Fruit fly (Drosophila melanogaster) whole organism, embryonic: Measurements from ENCODE around the gene CG31549.

ENCODE experiments used
- Atf-2 ChIP-seq: fragments of 200-800 bp; sonication (Bioruptor generic); optimal IDR thresholded peaks from 2 replicates; lab custom pipeline; 2016; ENCODE audit warnings: missing biosample characterization, missing genetic modification characterization
- CG10267 ChIP-seq: fragments of 200-800 bp; sonication (Bioruptor generic); optimal IDR thresholded peaks from 2 replicates; lab custom pipeline; 2018; ENCODE audit warnings: missing biosample characterization, mild to moderate bottlenecking, missing genetic modification characterization, moderate library complexity
- CG10462 ChIP-seq: fragments of 200-800 bp; sonication (Bioruptor generic); optimal IDR thresholded peaks from 2 replicates; lab custom pipeline; 2016; ENCODE audit warnings: missing biosample characterization, missing genetic modification characterization
- CG12236 ChIP-seq: fragments of 200-800 bp; sonication (Bioruptor generic); optimal IDR thresholded peaks from 2 replicates; lab custom pipeline; 2016; ENCODE audit warnings: missing biosample characterization, missing genetic modification characterization
- CG1233 ChIP-seq: fragments of 200-800 bp; sonication (Bioruptor generic); optimal IDR thresholded peaks from 4 replicates; lab custom pipeline; 2018; ENCODE audit warnings: missing biosample characterization, mild to moderate bottlenecking, missing genetic modification characterization
- CG15269 ChIP-seq: fragments of 200-800 bp; sonication (Bioruptor generic); optimal IDR thresholded peaks from 2 replicates; lab custom pipeline; 2018; ENCODE audit warnings: missing biosample characterization, mild to moderate bottlenecking, missing genetic modification characterization, moderate library complexity
- CG1529 ChIP-seq: fragments of 200-800 bp; sonication (Bioruptor generic); optimal IDR thresholded peaks from 3 replicates; lab custom pipeline; 2018; ENCODE audit warnings: missing biosample characterization, missing genetic modification characterization
- CG17186 ChIP-seq: fragments of 200-800 bp; sonication (Bioruptor generic); optimal IDR thresholded peaks from 3 replicates; lab custom pipeline; 2017; ENCODE audit warnings: missing biosample characterization, missing genetic modification reagents, missing genetic modification characterization
- CG17385 ChIP-seq: fragments of 200-800 bp; sonication (Bioruptor generic); optimal IDR thresholded peaks from 3 replicates; lab custom pipeline; 2018; ENCODE audit warnings: missing biosample characterization, mild to moderate bottlenecking, missing genetic modification characterization
- CG1832 ChIP-seq: fragments of 200-800 bp; sonication (Bioruptor generic); optimal IDR thresholded peaks from 2 replicates; lab custom pipeline; 2017; ENCODE audit warnings: missing biosample characterization, mild to moderate bottlenecking, missing genetic modification characterization, inconsistent platforms
- CG18599 ChIP-seq: fragments of 200-800 bp; sonication (Bioruptor generic); optimal IDR thresholded peaks from 3 replicates; lab custom pipeline; 2017; ENCODE audit warnings: missing biosample characterization, missing genetic modification characterization, mild to moderate bottlenecking, moderate library complexity, missing genetic modification reagents
- CG30020 ChIP-seq: fragments of 200-800 bp; optimal IDR thresholded peaks from 2 replicates; lab custom pipeline; 2019; ENCODE audit warnings: missing biosample characterization, mild to moderate bottlenecking, missing genetic modification characterization, moderate library complexity
- CG33213 ChIP-seq: fragments of 200-800 bp; sonication (Bioruptor generic); optimal IDR thresholded peaks from 3 replicates; lab custom pipeline; 2016; ENCODE audit warnings: missing biosample characterization, missing genetic modification characterization
- CG3847 ChIP-seq: fragments of 200-800 bp; sonication (Bioruptor generic); IDR thresholded peaks from 2 replicates; pipeline ENCODE4 v1.3.6; 2022; ENCODE audit warnings: missing biosample characterization, missing genetic modification characterization
- CG3995 ChIP-seq: fragments of 200-800 bp; sonication (Bioruptor generic); optimal IDR thresholded peaks from 3 replicates; lab custom pipeline; 2016; ENCODE audit warnings: missing biosample characterization, missing genetic modification characterization
- CG4328 ChIP-seq: fragments of 200-800 bp; sonication (Bioruptor generic); optimal IDR thresholded peaks from 3 replicates; lab custom pipeline; 2017; ENCODE audit warnings: missing biosample characterization, missing genetic modification reagents, missing genetic modification characterization
- CG4617 ChIP-seq: fragments of 200-800 bp; sonication (Bioruptor generic); optimal IDR thresholded peaks from 3 replicates; lab custom pipeline; 2016; ENCODE audit warnings: missing biosample characterization, missing genetic modification characterization, borderline replicate concordance
- CG5180 ChIP-seq: fragments of 200-800 bp; sonication (Bioruptor generic); optimal IDR thresholded peaks from 3 replicates; lab custom pipeline; 2017; ENCODE audit warnings: missing biosample characterization, missing genetic modification characterization, mild to moderate bottlenecking, moderate library complexity, missing genetic modification reagents
- CG6689 ChIP-seq: fragments of 200-800 bp; sonication (Bioruptor generic); IDR thresholded peaks from 2 replicates; pipeline ENCODE4 v1.3.6; 2022; ENCODE audit warnings: missing biosample characterization, missing genetic modification characterization
- CG7987 ChIP-seq: fragments of 200-800 bp; sonication (Bioruptor generic); optimal IDR thresholded peaks from 2 replicates; lab custom pipeline; 2018; ENCODE audit warnings: missing biosample characterization, mild to moderate bottlenecking, missing genetic modification characterization, moderate library complexity
- CG8290 ChIP-seq, 3 experiments: fragments of 200-800 bp; sonication (Bioruptor generic); optimal IDR thresholded peaks; 2 replicates each; lab custom pipeline; 2016 to 2019; ENCODE audit warnings: missing biosample characterization in 3 of 3, missing genetic modification characterization in 3 of 3, mild to moderate bottlenecking in 2 of 3, moderate library complexity in 1 of 3
- CG9215 ChIP-seq: fragments of 200-800 bp; sonication (Bioruptor generic); IDR thresholded peaks from 2 replicates; pipeline ENCODE4 v1.3.6; 2022; ENCODE audit warnings: missing biosample characterization, missing genetic modification characterization
- Dad ChIP-seq: fragments of 200-800 bp; sonication (Bioruptor generic); optimal IDR thresholded peaks from 3 replicates; lab custom pipeline; 2016; ENCODE audit warnings: missing biosample characterization, missing genetic modification characterization
- Doc2 ChIP-seq: fragments of 200-800 bp; sonication (Bioruptor generic); IDR thresholded peaks from 2 replicates; pipeline ENCODE4 v1.3.6; 2022; ENCODE audit warnings: missing biosample characterization, missing genetic modification characterization
- Dp ChIP-seq: fragments of 200-800 bp; sonication (Bioruptor generic); optimal IDR thresholded peaks from 2 replicates; lab custom pipeline; 2018; ENCODE audit warnings: missing biosample characterization, mild to moderate bottlenecking, missing genetic modification characterization, moderate library complexity
- Elba2 ChIP-seq: fragments of 200-800 bp; sonication (Bioruptor generic); optimal IDR thresholded peaks from 3 replicates; lab custom pipeline; 2016; ENCODE audit warnings: missing biosample characterization, missing genetic modification characterization
- Hr3 ChIP-seq: fragments of 200-800 bp; sonication (Bioruptor generic); optimal IDR thresholded peaks from 3 replicates; lab custom pipeline; 2016; ENCODE audit warnings: missing biosample characterization, missing genetic modification characterization
- Hr39 ChIP-seq: fragments of >200 bp; optimal IDR thresholded peaks from 2 replicates; lab custom pipeline; 2017
- NC2α ChIP-seq: fragments of 200-800 bp; sonication (Bioruptor generic); optimal IDR thresholded peaks from 2 replicates; lab custom pipeline; 2016; ENCODE audit warnings: missing biosample characterization, missing genetic modification characterization
- NK7.1 ChIP-seq: fragments of 200-800 bp; sonication (Bioruptor generic); optimal IDR thresholded peaks from 3 replicates; lab custom pipeline; 2016; ENCODE audit warnings: missing biosample characterization, missing genetic modification characterization
- Neu2 ChIP-seq: fragments of 200-800 bp; sonication (Bioruptor generic); optimal IDR thresholded peaks from 3 replicates; lab custom pipeline; 2016; ENCODE audit warnings: missing biosample characterization, missing genetic modification characterization, borderline replicate concordance
- ato ChIP-seq: fragments of 200-800 bp; sonication (Bioruptor generic); IDR thresholded peaks from 2 replicates; pipeline ENCODE4 v1.3.6; 2022; ENCODE audit warnings: missing biosample characterization, missing genetic modification characterization; ENCODE audit not compliant: partially characterized antibody
- bab2 ChIP-seq: fragments of 200-800 bp; sonication (Bioruptor generic); optimal IDR thresholded peaks from 2 replicates; lab custom pipeline; 2016; ENCODE audit warnings: missing biosample characterization, missing genetic modification characterization
- bigmax ChIP-seq: fragments of 200-800 bp; sonication (Bioruptor generic); optimal IDR thresholded peaks from 2 replicates; lab custom pipeline; 2018; ENCODE audit warnings: missing biosample characterization, mild to moderate bottlenecking, missing genetic modification characterization
- br ChIP-seq: fragments of >200 bp; optimal IDR thresholded peaks from 2 replicates; lab custom pipeline; 2017
- croc ChIP-seq: fragments of 200-800 bp; sonication (Bioruptor generic); conservative IDR thresholded peaks from 3 replicates; pipeline ENCODE4 v1.3.6; 2022; ENCODE audit warnings: missing biosample characterization, missing genetic modification characterization
- exex ChIP-seq: fragments of 200-800 bp; sonication (Bioruptor generic); optimal IDR thresholded peaks from 4 replicates; lab custom pipeline; 2018; ENCODE audit warnings: missing biosample characterization, mild to moderate bottlenecking, missing genetic modification characterization, moderate library complexity
- eyg ChIP-seq: fragments of 200-800 bp; sonication (Bioruptor generic); optimal IDR thresholded peaks from 3 replicates; lab custom pipeline; 2016; ENCODE audit warnings: missing biosample characterization, missing genetic modification characterization
- fd102C ChIP-seq: fragments of 200-800 bp; sonication (Bioruptor generic); optimal IDR thresholded peaks from 2 replicates; lab custom pipeline; 2018; ENCODE audit warnings: missing biosample characterization, mild to moderate bottlenecking, missing genetic modification characterization, moderate library complexity
- gem ChIP-seq: fragments of 200-800 bp; sonication (Bioruptor generic); optimal IDR thresholded peaks from 2 replicates; lab custom pipeline; 2019; ENCODE audit warnings: missing biosample characterization, mild to moderate bottlenecking, missing genetic modification characterization, moderate library complexity
- luna ChIP-seq: fragments of 200-800 bp; sonication (Bioruptor generic); optimal IDR thresholded peaks from 2 replicates; lab custom pipeline; 2016; ENCODE audit warnings: missing biosample characterization, missing genetic modification characterization
- ranshi ChIP-seq: fragments of 200-800 bp; sonication (Bioruptor generic); IDR thresholded peaks from 2 replicates; pipeline ENCODE4 v1.3.6; 2022; ENCODE audit warnings: missing biosample characterization, missing genetic modification characterization
- sens-2 ChIP-seq: fragments of 200-800 bp; sonication (Bioruptor generic); IDR thresholded peaks from 2 replicates; pipeline ENCODE4 v1.3.6; 2022; ENCODE audit warnings: missing biosample characterization, missing genetic modification characterization
- sima ChIP-seq: fragments of 200-800 bp; sonication (Bioruptor generic); optimal IDR thresholded peaks from 2 replicates; lab custom pipeline; 2016; ENCODE audit warnings: missing biosample characterization, missing genetic modification characterization
- sisA ChIP-seq: fragments of 200-800 bp; sonication (Bioruptor generic); IDR thresholded peaks from 2 replicates; pipeline ENCODE4 v1.3.6; 2022; ENCODE audit warnings: missing biosample characterization, missing genetic modification characterization
- tap ChIP-seq: fragments of 200-800 bp; optimal IDR thresholded peaks from 3 replicates; lab custom pipeline; 2019; ENCODE audit warnings: missing biosample characterization, mild to moderate bottlenecking, missing genetic modification characterization, moderate library complexity
- tna ChIP-seq: fragments of 200-800 bp; sonication (Bioruptor generic); IDR thresholded peaks from 2 replicates; pipeline ENCODE4 v1.3.6; 2022; ENCODE audit warnings: missing biosample characterization, missing genetic modification characterization; ENCODE audit not compliant: partially characterized antibody
- tx ChIP-seq: fragments of 200-800 bp; sonication (Bioruptor generic); optimal IDR thresholded peaks from 2 replicates; lab custom pipeline; 2016; ENCODE audit warnings: missing biosample characterization, missing genetic modification characterization
- wdn ChIP-seq: fragments of 200-800 bp; sonication (Bioruptor generic); IDR thresholded peaks from 2 replicates; pipeline ENCODE4 v1.3.6; 2022; ENCODE audit warnings: missing biosample characterization, missing genetic modification characterization
- z ChIP-seq: fragments of 200-800 bp; sonication (Bioruptor generic); IDR thresholded peaks from 3 replicates; pipeline ENCODE4 v1.3.6; 2022; ENCODE audit warnings: missing biosample characterization, missing genetic modification characterization
- zfh2 ChIP-seq: fragments of 200-800 bp; sonication (Bioruptor generic); optimal IDR thresholded peaks from 2 replicates; lab custom pipeline; 2016; ENCODE audit warnings: missing biosample characterization, missing genetic modification characterization

The CG31549 gene

dm6 chr3R:5620387-5620956, 11.5 kb upstream of the CG31549 start (continued):
- no peak for TF ChIP-seq sima (GFP tag; lab: Kevin White, UChicago)
- TF ChIP-seq wdn = peak; percentile 30; the same call in 1 of the 2 replicates
- peak; percentile 64 for TF ChIP-seq CG6689 (GFP tag; lab: Robert Waterston, UW)
- TF ChIP-seq CG17186 = no peak
- TF ChIP-seq eyg = no peak
- TF ChIP-seq CG33213 = no peak
- peak; percentile 23 for TF ChIP-seq CG4617 (GFP tag; lab: Kevin White, UChicago)
- peak; percentile 78 for TF ChIP-seq sisA
- no peak for TF ChIP-seq Dp (GFP tag; lab: Kevin White, UChicago)
- TF ChIP-seq CG4328 (GFP tag; lab: Kevin White, UChicago) = no peak
- 0 out of 3 replicates have a peak, but pooled peaks have one; percentile 38 for TF ChIP-seq croc (GFP tag; lab: Robert Waterston, UW)
- no peak for TF ChIP-seq z
- TF ChIP-seq ato (GFP tag; lab: Robert Waterston, UW) = no peak
- TF ChIP-seq zfh2 (GFP tag; lab: Kevin White, UChicago) = peak; percentile 38
- no peak for TF ChIP-seq NK7.1
- TF ChIP-seq luna = peak; percentile 21
- TF ChIP-seq br (lab: Kevin White, UChicago) = no peak
- TF ChIP-seq sens-2 = peak; percentile 65
- TF ChIP-seq Hr3 (GFP tag; lab: Kevin White, UChicago) = peak; percentile 68
- peak; percentile 57 for TF ChIP-seq CG17385 (GFP tag; lab: Kevin White, UChicago)
- TF ChIP-seq bab2 (GFP tag; lab: Kevin White, UChicago) = peak; percentile 69
- no peak for TF ChIP-seq CG9215 (GFP tag; lab: Robert Waterston, UW)
- TF ChIP-seq CG30020 (tag; lab: Kevin White, UChicago) = peak; percentile 17
- peak; percentile 47 for TF ChIP-seq tap (tag; lab: Kevin White, UChicago)
- TF ChIP-seq fd102C (GFP tag; lab: Kevin White, UChicago) = no peak
- no peak for TF ChIP-seq NC2α (GFP tag; lab: Kevin White, UChicago)
- TF ChIP-seq bigmax (GFP tag; lab: Kevin White, UChicago) = no peak
- no peak for TF ChIP-seq Neu2
- TF ChIP-seq CG5180 (GFP tag; lab: Kevin White, UChicago) = peak; percentile 62
- no peak for TF ChIP-seq CG1832 (GFP tag; lab: Kevin White, UChicago)
- peak; percentile 20 for TF ChIP-seq CG10462 (GFP tag; lab: Kevin White, UChicago)
- TF ChIP-seq Dad = peak; percentile 23
- TF ChIP-seq CG12236 (GFP tag; lab: Kevin White, UChicago) = peak; percentile 56
- TF ChIP-seq CG10267 (tag; lab: Kevin White, UChicago) = peak; percentile 47
- TF ChIP-seq CG15269 (tag; lab: Kevin White, UChicago) = peak; percentile 58
- TF ChIP-seq CG18599 = peak; percentile 65
- peak; percentile 59 for TF ChIP-seq CG1233 (GFP tag; lab: Kevin White, UChicago)
- TF ChIP-seq exex = peak; percentile 18
- peak; percentile 42 for TF ChIP-seq CG1529 (GFP tag; lab: Kevin White, UChicago)
- TF ChIP-seq Hr39 (lab: Kevin White, UChicago) = no peak
- peak; percentile 48; the same call in 1 of the 2 replicates for TF ChIP-seq CG3847 (GFP tag; lab: Robert Waterston, UW)
- no peak for TF ChIP-seq Doc2
- peak; percentile 50 for TF ChIP-seq Atf-2
- TF ChIP-seq tna (GFP tag; lab: Robert Waterston, UW) = no peak
- TF ChIP-seq gem (tag; lab: Kevin White, UChicago) = peak; percentile 74
- peak; percentile 19 for TF ChIP-seq CG3995 (GFP tag; lab: Kevin White, UChicago)
- peak; percentile 14 for TF ChIP-seq tx (GFP tag; lab: Kevin White, UChicago)
- no peak for TF ChIP-seq CG7987
- peak; percentile 65; the same call in 1 of the 2 replicates for TF ChIP-seq ranshi (GFP tag; lab: Robert Waterston, UW)
- TF ChIP-seq Elba2 (GFP tag; lab: Kevin White, UChicago) = no peak
- peak; percentile 7 for TF ChIP-seq CG8290 (GFP tag; optimal IDR thresholded peaks at IDR 0.05; lab: Kevin White, UChicago)
- TF ChIP-seq CG8290 (tag; optimal IDR thresholded peaks at IDR 0.05; lab: Kevin White, UChicago) = peak in 1 of 2 experiments; percentile 81
